Worm (Caenorhabditis elegans) whole organism, young adult: ENCODE results near the gene W02B12.12.

Source experiments
- B0336.3 ChIP-seq: fragments of 200-800 bp; sonication (Bioruptor generic); IDR thresholded peaks from 2 replicates; pipeline ENCODE4 v1.3.6; 2022; ENCODE audit warnings: missing genetic modification characterization, missing compliant biosample characterization
- F22D6.2 ChIP-seq: sonication (generic microtip); optimal IDR thresholded peaks from 2 replicates; lab custom pipeline; 2016; ENCODE audit warnings: mild to moderate bottlenecking, missing genetic modification characterization, missing compliant biosample characterization
- F23B12.7 ChIP-seq: sonication (generic microtip); optimal IDR thresholded peaks from 2 replicates; lab custom pipeline; 2017; ENCODE audit warnings: missing genetic modification characterization, mild to moderate bottlenecking, missing compliant biosample characterization, antibody characterized with exemption, moderate library complexity; ENCODE audit not compliant: insufficient read depth
- F57A8.1 ChIP-seq: fragments of 200-800 bp; sonication (Bioruptor generic); optimal IDR thresholded peaks from 2 replicates; lab custom pipeline; 2018; ENCODE audit warnings: mild to moderate bottlenecking, missing genetic modification characterization, moderate library complexity, missing compliant biosample characterization
- aptf-3 ChIP-seq: fragments of 200-800 bp; sonication (Bioruptor generic); IDR thresholded peaks from 2 replicates; pipeline ENCODE4 v1.3.6; 2022; ENCODE audit warnings: missing genetic modification characterization, missing compliant biosample characterization
- ceh-100 ChIP-seq: fragments of 200-800 bp; sonication (Bioruptor generic); IDR thresholded peaks from 2 replicates; pipeline ENCODE4 v1.3.6; 2022; ENCODE audit warnings: missing genetic modification reagents, missing genetic modification characterization, missing compliant biosample characterization
- ceh-58 ChIP-seq: fragments of 200-800 bp; sonication (Bioruptor generic); IDR thresholded peaks from 2 replicates; pipeline ENCODE4 v1.3.6; 2022; ENCODE audit warnings: missing genetic modification characterization, missing compliant biosample characterization
- dox-1 ChIP-seq: fragments of 200-800 bp; sonication (Bioruptor generic); IDR thresholded peaks from 2 replicates; pipeline ENCODE4 v1.3.6; 2022; ENCODE audit warnings: missing genetic modification reagents, missing genetic modification characterization, missing compliant biosample characterization
- efl-1 ChIP-seq: fragments of 150-350 bp; optimal IDR thresholded peaks from 2 replicates; lab custom pipeline; 2014; ENCODE audit warnings: missing biosample characterization, missing genetic modification reagents, missing genetic modification characterization
- egrh-3 ChIP-seq: fragments of 200-800 bp; sonication (Bioruptor generic); IDR thresholded peaks from 2 replicates; pipeline ENCODE4 v1.3.6; 2022; ENCODE audit warnings: missing genetic modification reagents, missing genetic modification characterization, missing compliant biosample characterization
- ekl-4 ChIP-seq: fragments of 200-800 bp; sonication (Bioruptor generic); IDR thresholded peaks from 2 replicates; pipeline ENCODE4 v1.3.6; 2022; ENCODE audit warnings: missing genetic modification reagents, missing genetic modification characterization, missing compliant biosample characterization
- ets-4 ChIP-seq: fragments of 200-800 bp; sonication (Bioruptor generic); optimal IDR thresholded peaks from 2 replicates; lab custom pipeline; 2018; ENCODE audit warnings: mild to moderate bottlenecking, missing genetic modification characterization, missing compliant biosample characterization
- gei-17 ChIP-seq: fragments of 200-800 bp; sonication (Bioruptor generic); optimal IDR thresholded peaks from 2 replicates; lab custom pipeline; 2018; ENCODE audit warnings: mild to moderate bottlenecking, missing genetic modification characterization, missing compliant biosample characterization
- hmg-1.2 ChIP-seq: fragments of 200-800 bp; sonication (Bioruptor generic); IDR thresholded peaks from 2 replicates; pipeline ENCODE4 v1.3.6; 2022; ENCODE audit warnings: missing genetic modification reagents, missing genetic modification characterization, missing compliant biosample characterization
- let-526 ChIP-seq: fragments of 200-800 bp; sonication (Bioruptor generic); IDR thresholded peaks from 2 replicates; pipeline ENCODE4 v1.3.6; 2022; ENCODE audit warnings: missing genetic modification reagents, missing genetic modification characterization, missing compliant biosample characterization
- lin-54 ChIP-seq: fragments of 200-800 bp; sonication (Bioruptor generic); optimal IDR thresholded peaks from 2 replicates; lab custom pipeline; 2018; ENCODE audit warnings: mild to moderate bottlenecking, missing genetic modification characterization, missing compliant biosample characterization
- lsl-1 ChIP-seq: fragments of 200-800 bp; sonication (Bioruptor generic); optimal IDR thresholded peaks from 2 replicates; lab custom pipeline; 2018; ENCODE audit warnings: mild to moderate bottlenecking, missing genetic modification characterization, moderate library complexity, missing compliant biosample characterization
- madf-10 ChIP-seq: sonication (generic microtip); optimal IDR thresholded peaks from 2 replicates; lab custom pipeline; 2016; ENCODE audit warnings: mild to moderate bottlenecking, missing genetic modification characterization, missing compliant biosample characterization
- madf-6 ChIP-seq: fragments of 200-800 bp; sonication (Bioruptor generic); IDR thresholded peaks from 2 replicates; pipeline ENCODE4 v1.3.6; 2022; ENCODE audit warnings: missing genetic modification reagents, missing genetic modification characterization, missing compliant biosample characterization
- mel-28 ChIP-seq: sonication (generic microtip); optimal IDR thresholded peaks from 2 replicates; lab custom pipeline; 2016; ENCODE audit warnings: borderline replicate concordance, mild to moderate bottlenecking, missing genetic modification characterization, missing compliant biosample characterization
- mes-4 ChIP-seq: sonication (generic microtip); optimal IDR thresholded peaks from 2 replicates; lab custom pipeline; 2016; ENCODE audit warnings: missing genotype, missing genetic modification characterization, missing compliant biosample characterization
- nfya-2 ChIP-seq: fragments of 200-800 bp; sonication (Bioruptor generic); IDR thresholded peaks from 2 replicates; pipeline ENCODE4 v1.3.6; 2022; ENCODE audit warnings: missing genetic modification reagents, missing genetic modification characterization, missing compliant biosample characterization
- nhr-120 ChIP-seq: fragments of 200-800 bp; sonication (Bioruptor generic); IDR thresholded peaks from 2 replicates; pipeline ENCODE4 v1.3.6; 2022; ENCODE audit warnings: missing genetic modification characterization, missing compliant biosample characterization
- nhr-80 ChIP-seq: sonication (generic microtip); optimal IDR thresholded peaks from 2 replicates; lab custom pipeline; 2016; ENCODE audit warnings: missing genetic modification characterization, missing compliant biosample characterization
- pbrm-1 ChIP-seq: fragments of 200-800 bp; sonication (Bioruptor generic); IDR thresholded peaks from 2 replicates; pipeline ENCODE4 v1.3.6; 2022; ENCODE audit warnings: missing genetic modification reagents, missing genetic modification characterization, missing compliant biosample characterization
- repo-1 ChIP-seq: sonication (generic microtip); optimal IDR thresholded peaks from 2 replicates; lab custom pipeline; 2017; ENCODE audit warnings: mild to moderate bottlenecking, missing genetic modification characterization, missing compliant biosample characterization
- snpc-3.4 ChIP-seq: sonication (generic microtip); optimal IDR thresholded peaks from 2 replicates; lab custom pipeline; 2017; ENCODE audit warnings: missing genetic modification characterization, mild to moderate bottlenecking, missing compliant biosample characterization, antibody characterized with exemption, moderate library complexity, missing genotype, missing genetic modification reagents
- snpc-4 ChIP-seq, 5 experiments: fragments of 150-350 bp in 1 of 5; sonication (generic microtip) in 4 of 5; optimal IDR thresholded peaks; 2 replicates each; lab custom pipeline; 2014 to 2018; ENCODE audit warnings: missing genetic modification characterization in 5 of 5, missing biosample characterization in 3 of 5, antibody characterized with exemption in 2 of 5, mild to moderate bottlenecking in 2 of 5, missing compliant biosample characterization in 2 of 5, missing genotype in 2 of 5, moderate library complexity in 2 of 5, missing genetic modification reagents in 1 of 5
- somi-1 ChIP-seq: fragments of 200-800 bp; sonication (Bioruptor generic); optimal IDR thresholded peaks from 2 replicates; lab custom pipeline; 2018; ENCODE audit warnings: mild to moderate bottlenecking, missing genetic modification characterization, missing compliant biosample characterization
- tbp1 ChIP-seq: fragments of 200-800 bp; sonication (Bioruptor generic); optimal IDR thresholded peaks from 2 replicates; lab custom pipeline; 2018; ENCODE audit warnings: mild to moderate bottlenecking, missing genetic modification characterization, missing compliant biosample characterization
- tlf-1 ChIP-seq: fragments of 200-800 bp; sonication (Bioruptor generic); optimal IDR thresholded peaks from 2 replicates; lab custom pipeline; 2018; ENCODE audit warnings: mild to moderate bottlenecking, missing genetic modification characterization, missing compliant biosample characterization
- unc-130 ChIP-seq: sonication (generic microtip); optimal IDR thresholded peaks from 2 replicates; lab custom pipeline; 2016; ENCODE audit warnings: missing genetic modification reagents, missing genetic modification characterization, missing compliant biosample characterization
- zfh-2 ChIP-seq: fragments of 200-800 bp; sonication (Bioruptor generic); conservative IDR thresholded peaks from 2 replicates; pipeline ENCODE4 v1.3.6; 2022; ENCODE audit warnings: missing genetic modification reagents, missing genetic modification characterization, missing compliant biosample characterization
- ztf-26 ChIP-seq: sonication (generic microtip); optimal IDR thresholded peaks from 2 replicates; lab custom pipeline; 2017; ENCODE audit warnings: missing genetic modification characterization, missing compliant biosample characterization
- ztf-28 ChIP-seq: fragments of 200-800 bp; sonication (Bioruptor generic); IDR thresholded peaks from 2 replicates; pipeline ENCODE4 v1.3.6; 2022; ENCODE audit warnings: missing genetic modification reagents, missing genetic modification characterization, missing compliant biosample characterization
- ztf-6 ChIP-seq: fragments of 200-800 bp; sonication (Bioruptor generic); IDR thresholded peaks from 2 replicates; pipeline ENCODE4 v1.3.6; 2022; ENCODE audit warnings: missing genetic modification reagents, missing genetic modification characterization, missing compliant biosample characterization

Gene W02B12.12

DNA sequence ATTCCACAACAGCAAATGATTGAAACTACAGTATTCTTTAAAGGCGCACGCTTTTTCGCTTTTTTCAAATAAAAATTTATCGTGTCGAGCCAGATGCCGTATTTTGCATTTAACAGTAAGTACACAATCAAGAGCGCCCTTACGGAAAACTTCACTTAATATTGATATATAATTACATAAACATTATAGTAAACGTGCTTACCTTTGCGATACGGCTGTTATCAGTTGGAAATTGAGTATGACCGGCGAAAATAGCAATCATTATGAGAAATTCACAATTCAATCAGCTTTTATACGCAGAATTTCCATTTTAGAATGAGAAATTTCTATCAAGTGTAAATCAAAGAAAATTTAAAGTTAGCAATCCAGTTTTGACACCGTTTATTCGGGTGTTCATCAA is 21.2 kb upstream of the W02B12.12 start, which contains the start of gene B0334.20:
TSS of gene B0334.20 (minus strand) at position 262 of the 400 bp plus-strand sequence.
- TF ChIP-seq nhr-80 (peak; percentile 9), tbp1 (GFP tag; lab: Kevin White, UChicago) (no peak), nhr-120 (GFP tag; lab: Robert Waterston, UW) (no peak), lsl-1 (GFP tag; lab: Kevin White, UChicago) (peak; percentile 5)
- TF ChIP-seq, all 124 proteins: peak for 2

DNA sequence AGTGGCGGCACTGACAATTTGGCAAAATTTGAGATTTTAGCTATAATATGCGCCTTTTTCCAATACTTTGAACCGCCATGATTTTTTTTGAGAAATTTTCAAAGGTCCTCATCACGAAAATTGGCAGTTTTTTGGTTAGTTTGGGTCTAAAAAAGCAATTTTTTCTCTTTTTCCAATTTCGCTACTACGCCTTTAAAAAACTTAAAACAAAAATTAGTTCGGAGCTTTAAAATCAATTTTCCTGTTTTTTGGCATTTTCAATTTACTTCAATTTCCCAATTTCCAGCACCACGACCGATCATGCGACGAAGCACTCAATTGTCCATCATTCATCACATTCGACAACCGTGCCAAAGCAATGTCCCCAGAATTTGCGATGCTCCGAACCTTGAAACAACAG is 18.4 kb upstream of the W02B12.12 start, which contains the start of gene B0334.5:
TSS of gene B0334.5 (plus strand) at position 301 of the 400 bp plus-strand sequence.
- TF ChIP-seq hmg-1.2 (GFP tag; lab: Robert Waterston, UW) (no peak), zfh-2 (GFP tag; lab: Robert Waterston, UW) (no peak), madf-10 (no peak), ekl-4 (no peak), ceh-100 (GFP tag; lab: Robert Waterston, UW) (no peak), let-526 (no peak), snpc-4 (GFP tag; optimal IDR thresholded peaks at IDR 0.05; lab: Kevin White, UChicago) (no peak), snpc-4 (tag; optimal IDR thresholded peaks at IDR 0.05; lab: Kevin White, UChicago) (no peak), B0336.3 (GFP tag; lab: Robert Waterston, UW) (no peak), lin-54 (no peak), nfya-2 (GFP tag; lab: Robert Waterston, UW) (no peak)

DNA sequence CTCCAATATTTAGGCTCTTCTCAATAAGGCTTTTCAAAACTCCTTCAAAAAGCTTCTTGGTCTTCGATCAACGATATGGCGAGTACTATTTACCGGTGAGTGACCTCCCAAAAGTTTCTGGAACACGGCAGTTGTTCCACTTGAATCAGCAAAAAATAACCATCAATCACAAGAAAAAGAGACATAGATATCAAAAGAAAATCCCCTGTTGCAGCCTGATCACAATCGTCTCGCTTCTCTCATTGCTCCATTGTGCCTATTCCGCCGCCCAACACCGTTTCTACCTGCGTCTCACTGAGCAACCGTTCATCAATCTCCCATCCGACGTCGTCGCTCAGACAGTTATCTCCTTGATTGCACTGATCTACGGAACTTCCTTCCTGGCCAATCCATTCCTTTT is 17.8 kb upstream of the W02B12.12 start, which contains the start of gene emc-5:
TSS of gene emc-5 (plus strand) at position 14 of the 400 bp plus-strand sequence.
- TF ChIP-seq F22D6.2 (tag; lab: Kevin White, UChicago) (no peak), hmg-1.2 (GFP tag; lab: Robert Waterston, UW) (peak; percentile 22; the same call in 1 of the 2 replicates), mes-4 (tag; lab: Kevin White, UChicago) (no peak), ztf-28 (GFP tag; lab: Robert Waterston, UW) (no peak), tlf-1 (GFP tag; lab: Kevin White, UChicago) (no peak), ztf-6 (no peak), dox-1 (GFP tag; lab: Robert Waterston, UW) (0 out of 2 replicates have a peak, but pooled peaks have one; percentile 5), unc-130 (GFP tag; lab: Kevin White, UChicago) (no peak), repo-1 (tag; lab: Kevin White, UChicago) (peak; percentile 9), mel-28 (tag; lab: Kevin White, UChicago) (no peak), efl-1 (GFP tag; lab: Kevin White, UChicago) (no peak), ztf-26 (tag; lab: Kevin White, UChicago) (no peak), madf-6 (GFP tag; lab: Robert Waterston, UW) (peak; percentile 36; the same call in 1 of the 2 replicates), gei-17 (GFP tag; lab: Kevin White, UChicago) (no peak), snpc-3.4 (tag; lab: Kevin White, UChicago) (no peak), tbp1 (GFP tag; lab: Kevin White, UChicago) (no peak), somi-1 (GFP tag; lab: Kevin White, UChicago) (peak; percentile 10), ceh-58 (no peak), snpc-4 (GFP tag; optimal IDR thresholded peaks at IDR 0.05; lab: Kevin White, UChicago) (no peak), snpc-4 (tag; optimal IDR thresholded peaks at IDR 0.05; lab: Kevin White, UChicago) (no peak), nfya-2 (GFP tag; lab: Robert Waterston, UW) (no peak), F23B12.7 (tag; lab: Kevin White, UChicago) (no peak)

DNA sequence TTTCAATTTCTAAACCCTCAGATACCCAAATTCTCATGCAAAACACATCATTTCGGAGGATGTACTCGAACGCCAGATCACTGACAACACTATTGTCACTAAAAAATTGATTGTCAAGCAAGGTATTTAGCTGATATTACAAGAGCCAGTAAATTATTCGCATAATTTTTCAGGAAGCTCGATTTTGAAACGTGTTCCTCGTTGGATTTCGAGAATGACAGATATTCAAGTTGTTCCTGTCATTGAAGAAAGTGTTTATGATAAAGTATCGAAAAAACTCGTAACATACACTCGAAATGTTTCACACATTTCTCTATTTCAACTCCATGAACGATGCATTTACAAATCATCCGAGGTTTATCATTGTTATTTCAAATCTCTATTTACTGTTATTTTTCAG is 16.8 kb upstream of the W02B12.12 start:
- TF ChIP-seq ets-4 (GFP tag; lab: Kevin White, UChicago) (no peak), madf-10 (no peak), aptf-3 (no peak), tlf-1 (GFP tag; lab: Kevin White, UChicago) (no peak), let-526 (no peak), egrh-3 (GFP tag; lab: Robert Waterston, UW) (no peak), pbrm-1 (GFP tag; lab: Robert Waterston, UW) (no peak), F57A8.1 (no peak)
